Fruit fly (Drosophila melanogaster) whole organism, embryonic: ENCODE data around the gene CG13667.

ENCODE experiments used
- Ada2b ChIP-seq: fragments of 200-800 bp; sonication (Bioruptor generic); IDR thresholded peaks from 2 replicates; pipeline ENCODE4 v1.3.6; 2022; ENCODE audit warnings: missing biosample characterization, missing genetic modification characterization
- Adf1 ChIP-seq: fragments of 200-800 bp; sonication (Bioruptor generic); IDR thresholded peaks from 2 replicates; pipeline ENCODE4 v1.3.6; 2022; ENCODE audit warnings: missing biosample characterization, missing genetic modification characterization
- C15 ChIP-seq: fragments of 200-800 bp; sonication (Bioruptor generic); IDR thresholded peaks from 3 replicates; pipeline ENCODE4 v1.3.6; 2022; ENCODE audit warnings: missing biosample characterization, missing genetic modification characterization
- CG10267 ChIP-seq: fragments of 200-800 bp; sonication (Bioruptor generic); optimal IDR thresholded peaks from 2 replicates; lab custom pipeline; 2018; ENCODE audit warnings: missing biosample characterization, mild to moderate bottlenecking, missing genetic modification characterization, moderate library complexity
- CG10979 ChIP-seq: fragments of 200-800 bp; sonication (Bioruptor generic); optimal IDR thresholded peaks from 2 replicates; lab custom pipeline; 2018; ENCODE audit warnings: missing biosample characterization, mild to moderate bottlenecking, missing genetic modification characterization, moderate library complexity
- CG11247 ChIP-seq: fragments of 200-800 bp; sonication (Bioruptor generic); IDR thresholded peaks from 2 replicates; pipeline ENCODE4 v1.3.6; 2022; ENCODE audit warnings: missing biosample characterization, missing genetic modification characterization
- CG11696 ChIP-seq: fragments of 200-800 bp; sonication (Bioruptor generic); IDR thresholded peaks from 2 replicates; pipeline ENCODE4 v1.3.6; 2022; ENCODE audit warnings: missing biosample characterization, missing genetic modification characterization
- CG12104 ChIP-seq: fragments of 200-800 bp; sonication (Bioruptor generic); optimal IDR thresholded peaks from 3 replicates; lab custom pipeline; 2016; ENCODE audit warnings: missing biosample characterization, missing genetic modification characterization
- CG1233 ChIP-seq: fragments of 200-800 bp; sonication (Bioruptor generic); optimal IDR thresholded peaks from 4 replicates; lab custom pipeline; 2018; ENCODE audit warnings: missing biosample characterization, mild to moderate bottlenecking, missing genetic modification characterization
- CG13123 ChIP-seq: fragments of 200-800 bp; sonication (Bioruptor generic); optimal IDR thresholded peaks from 2 replicates; lab custom pipeline; 2016; ENCODE audit warnings: missing biosample characterization, missing genetic modification characterization
- CG15514 ChIP-seq: fragments of 200-800 bp; sonication (Bioruptor generic); optimal IDR thresholded peaks from 3 replicates; lab custom pipeline; 2017; ENCODE audit warnings: missing biosample characterization, missing genetic modification characterization, mild to moderate bottlenecking, moderate library complexity, missing genetic modification reagents
- CG2889 ChIP-seq: fragments of 200-800 bp; sonication (Bioruptor generic); IDR thresholded peaks from 3 replicates; pipeline ENCODE4 v1.3.6; 2022; ENCODE audit warnings: missing biosample characterization, missing genetic modification characterization
- CG30403 ChIP-seq: fragments of 200-800 bp; sonication (Bioruptor generic); optimal IDR thresholded peaks from 3 replicates; lab custom pipeline; 2016; ENCODE audit warnings: missing biosample characterization, missing genetic modification characterization
- CG31365 ChIP-seq: fragments of 200-800 bp; sonication (Bioruptor generic); optimal IDR thresholded peaks from 2 replicates; lab custom pipeline; 2018; ENCODE audit warnings: missing biosample characterization, mild to moderate bottlenecking, missing genetic modification characterization
- CG3163 ChIP-seq: fragments of 200-800 bp; sonication (Bioruptor generic); optimal IDR thresholded peaks from 3 replicates; lab custom pipeline; 2016; ENCODE audit warnings: missing biosample characterization, missing genetic modification characterization
- CG33213 ChIP-seq: fragments of 200-800 bp; sonication (Bioruptor generic); optimal IDR thresholded peaks from 3 replicates; lab custom pipeline; 2016; ENCODE audit warnings: missing biosample characterization, missing genetic modification characterization
- CG34422 ChIP-seq: fragments of 200-800 bp; sonication (Bioruptor generic); IDR thresholded peaks from 3 replicates; pipeline ENCODE4 v1.3.6; 2022; ENCODE audit warnings: missing biosample characterization, missing genetic modification characterization
- CG4404 ChIP-seq: fragments of 200-800 bp; sonication (Bioruptor generic); IDR thresholded peaks from 2 replicates; pipeline ENCODE4 v1.3.6; 2022; ENCODE audit warnings: missing biosample characterization, missing genetic modification characterization
- CG5245 ChIP-seq: fragments of 200-800 bp; sonication (Bioruptor generic); optimal IDR thresholded peaks from 3 replicates; lab custom pipeline; 2016; ENCODE audit warnings: missing biosample characterization, missing genetic modification characterization
- CG6813 ChIP-seq: fragments of 200-800 bp; sonication (Bioruptor generic); optimal IDR thresholded peaks from 2 replicates; lab custom pipeline; 2017; ENCODE audit warnings: missing biosample characterization, missing genetic modification characterization, mild to moderate bottlenecking, moderate library complexity, missing genetic modification reagents
- CG9437 ChIP-seq: fragments of 200-800 bp; sonication (Bioruptor generic); optimal IDR thresholded peaks from 2 replicates; lab custom pipeline; 2018; ENCODE audit warnings: missing biosample characterization, mild to moderate bottlenecking, missing genetic modification characterization
- CG9876 ChIP-seq: fragments of 200-800 bp; sonication (Bioruptor generic); optimal IDR thresholded peaks from 2 replicates; lab custom pipeline; 2016; ENCODE audit warnings: missing biosample characterization, missing genetic modification characterization
- CHES-1-like ChIP-seq: fragments of 200-800 bp; sonication (Bioruptor generic); optimal IDR thresholded peaks from 2 replicates; lab custom pipeline; 2016; ENCODE audit warnings: missing biosample characterization, missing genetic modification characterization
- Deaf1 ChIP-seq: fragments of 200-800 bp; optimal IDR thresholded peaks from 3 replicates; lab custom pipeline; 2019; ENCODE audit warnings: missing biosample characterization, mild to moderate bottlenecking, missing genetic modification characterization, moderate library complexity
- Dfd ChIP-seq, 2 experiments: fragments of >200 bp; optimal IDR thresholded peaks; 2 replicates each; lab custom pipeline; 2017; ENCODE audit warnings: missing biosample characterization in 2 of 2, missing genetic modification characterization in 2 of 2
- Med ChIP-seq: fragments of 200-800 bp; sonication (Bioruptor generic); peaks from one replicate; lab custom pipeline; 2016; ENCODE audit warnings: missing biosample characterization, missing genetic modification characterization, mild to moderate bottlenecking, inconsistent platforms, moderate library complexity
- Oli ChIP-seq: fragments of 200-800 bp; sonication (Bioruptor generic); optimal IDR thresholded peaks from 2 replicates; lab custom pipeline; 2018; ENCODE audit warnings: missing biosample characterization, mild to moderate bottlenecking, missing genetic modification characterization, moderate library complexity
- Sox100B ChIP-seq: fragments of 200-800 bp; sonication (Bioruptor generic); optimal IDR thresholded peaks from 3 replicates; lab custom pipeline; 2018; ENCODE audit warnings: missing biosample characterization, mild to moderate bottlenecking, missing genetic modification characterization
- Trl ChIP-seq, 3 experiments: fragments of >200 bp in 2 of 3; fragments of 200-800 bp in 1 of 3; sonication (Bioruptor generic) in 1 of 3; optimal IDR thresholded peaks; 2 replicates in 1 of 3; 3 replicates in 2 of 3; lab custom pipeline; 2016 to 2017; ENCODE audit warnings: missing biosample characterization in 1 of 3, missing genetic modification characterization in 1 of 3
- az2 ChIP-seq: fragments of 200-800 bp; sonication (Bioruptor generic); optimal IDR thresholded peaks from 3 replicates; lab custom pipeline; 2016; ENCODE audit warnings: missing biosample characterization, missing genetic modification characterization
- bowl ChIP-seq: fragments of 200-800 bp; sonication (Bioruptor generic); IDR thresholded peaks from 2 replicates; pipeline ENCODE4 v1.3.6; 2022; ENCODE audit warnings: missing biosample characterization, missing genetic modification characterization
- bsh ChIP-seq, 2 experiments: fragments of 200-800 bp; sonication (Bioruptor generic); optimal IDR thresholded peaks; 2 replicates each; lab custom pipeline; 2017 to 2018; ENCODE audit warnings: mild to moderate bottlenecking in 2 of 2, missing biosample characterization in 2 of 2, missing genetic modification characterization in 2 of 2, moderate library complexity in 1 of 2
- corto ChIP-seq: fragments of 200-800 bp; sonication (Bioruptor generic); optimal IDR thresholded peaks from 2 replicates; lab custom pipeline; 2016; ENCODE audit warnings: missing biosample characterization, mild to moderate bottlenecking, missing genetic modification characterization, moderate library complexity
- croc ChIP-seq: fragments of 200-800 bp; sonication (Bioruptor generic); conservative IDR thresholded peaks from 3 replicates; pipeline ENCODE4 v1.3.6; 2022; ENCODE audit warnings: missing biosample characterization, missing genetic modification characterization
- crol ChIP-seq: fragments of 200-800 bp; sonication (Bioruptor generic); IDR thresholded peaks from 2 replicates; pipeline ENCODE4 v1.3.6; 2022; ENCODE audit warnings: missing biosample characterization, missing genetic modification characterization
- esg ChIP-seq: fragments of 200-800 bp; sonication (Bioruptor generic); conservative IDR thresholded peaks from 2 replicates; pipeline ENCODE4 v1.3.6; 2022; ENCODE audit warnings: missing biosample characterization, missing genetic modification characterization
- exex ChIP-seq: fragments of 200-800 bp; sonication (Bioruptor generic); optimal IDR thresholded peaks from 4 replicates; lab custom pipeline; 2018; ENCODE audit warnings: missing biosample characterization, mild to moderate bottlenecking, missing genetic modification characterization, moderate library complexity
- fd64A ChIP-seq: fragments of 200-800 bp; sonication (Bioruptor generic); optimal IDR thresholded peaks from 3 replicates; lab custom pipeline; 2018; ENCODE audit warnings: missing biosample characterization, mild to moderate bottlenecking, missing genetic modification characterization
- insv ChIP-seq, 2 experiments: fragments of 200-800 bp; sonication (Bioruptor generic); optimal IDR thresholded peaks; 3 replicates each; lab custom pipeline; 2016 to 2018; ENCODE audit warnings: missing biosample characterization in 2 of 2, missing genetic modification characterization in 2 of 2
- inv ChIP-seq: fragments of 200-800 bp; sonication (Bioruptor generic); IDR thresholded peaks from 2 replicates; pipeline ENCODE4 v1.3.6; 2022; ENCODE audit warnings: missing biosample characterization, missing genetic modification characterization; ENCODE audit not compliant: partially characterized antibody
- jigr1 ChIP-seq: fragments of 200-800 bp; sonication (Bioruptor generic); IDR thresholded peaks from 3 replicates; pipeline ENCODE4 v1.3.6; 2022; ENCODE audit warnings: missing biosample characterization, missing genetic modification characterization
- jing ChIP-seq: fragments of 200-800 bp; sonication (Bioruptor generic); optimal IDR thresholded peaks from 2 replicates; lab custom pipeline; 2018; ENCODE audit warnings: missing biosample characterization, mild to moderate bottlenecking, missing genetic modification characterization
- kay ChIP-seq: fragments of 200-800 bp; sonication (Bioruptor generic); optimal IDR thresholded peaks from 2 replicates; lab custom pipeline; 2016; ENCODE audit warnings: missing biosample characterization, missing genetic modification characterization
- lola ChIP-seq, 3 experiments: fragments of >200 bp in 2 of 3; fragments of 200-800 bp in 1 of 3; sonication (Bioruptor generic) in 1 of 3; optimal IDR thresholded peaks; 2 replicates each; lab custom pipeline; 2017 to 2019; ENCODE audit warnings: missing biosample characterization in 3 of 3, missing genetic modification characterization in 3 of 3, mild to moderate bottlenecking in 1 of 3, moderate library complexity in 1 of 3
- nmo ChIP-seq: fragments of 200-800 bp; sonication (Bioruptor generic); optimal IDR thresholded peaks from 2 replicates; lab custom pipeline; 2018; ENCODE audit warnings: missing biosample characterization, mild to moderate bottlenecking, missing genetic modification characterization, moderate library complexity
- pho ChIP-seq: fragments of 200-800 bp; sonication (Bioruptor generic); optimal IDR thresholded peaks from 2 replicates; lab custom pipeline; 2016; ENCODE audit warnings: missing biosample characterization, missing genetic modification characterization
- pnt ChIP-seq: fragments of 200-800 bp; sonication (Bioruptor generic); optimal IDR thresholded peaks from 3 replicates; lab custom pipeline; 2016; ENCODE audit warnings: missing biosample characterization, missing genetic modification characterization
- repo ChIP-seq: fragments of 200-800 bp; sonication (Bioruptor generic); optimal IDR thresholded peaks from 2 replicates; lab custom pipeline; 2016; ENCODE audit warnings: missing biosample characterization, missing genetic modification characterization
- sc ChIP-seq, 3 experiments: fragments of >200 bp in 2 of 3; fragments of 200-800 bp in 1 of 3; sonication (Bioruptor generic) in 1 of 3; optimal IDR thresholded peaks; 2 replicates in 2 of 3; 3 replicates in 1 of 3; lab custom pipeline; 2017; ENCODE audit warnings: mild to moderate bottlenecking in 1 of 3, missing biosample characterization in 1 of 3, missing genetic modification characterization in 1 of 3, missing genetic modification reagents in 1 of 3
- stwl ChIP-seq: fragments of 200-800 bp; sonication (Bioruptor generic); optimal IDR thresholded peaks from 3 replicates; lab custom pipeline; 2018; ENCODE audit warnings: missing biosample characterization, mild to moderate bottlenecking, missing genetic modification characterization, moderate library complexity

CG13667 gene

DNA sequence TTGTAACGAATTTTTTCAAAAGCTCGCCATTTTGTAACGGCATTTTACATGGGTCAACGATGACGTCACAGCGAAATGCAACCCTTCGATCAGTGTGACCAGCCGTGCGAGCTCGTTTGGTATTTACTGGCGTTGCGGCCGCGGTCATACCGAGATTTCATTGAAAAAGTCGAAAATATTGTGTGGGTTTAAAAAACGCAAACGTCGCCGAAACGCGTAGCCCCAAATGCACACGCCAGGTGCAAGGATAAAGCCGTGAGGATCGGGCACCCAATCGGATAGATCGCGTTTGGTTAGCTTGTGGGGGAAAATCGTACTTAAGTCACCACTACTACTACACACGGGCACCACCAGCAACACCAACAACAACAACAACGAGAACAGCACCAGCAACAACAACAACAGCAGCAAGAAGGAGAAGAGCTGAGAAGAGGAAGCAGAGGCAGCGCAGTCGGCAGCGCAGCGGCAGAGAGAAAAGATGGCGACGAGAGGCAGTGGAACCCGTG lies 19.6 kb downstream of the CG13667 start, which contains the start of gene Cbl (continued):
- no peak for TF ChIP-seq Oli (tag; lab: Kevin White, UChicago)
- no peak for TF ChIP-seq exex
- peak; percentile 26 for TF ChIP-seq repo
- no peak for TF ChIP-seq CG15514 (GFP tag; lab: Kevin White, UChicago)
- TF ChIP-seq CG10267 = peak; percentile 73
- peak in 1 of 2 experiments; percentile 23 for TF ChIP-seq insv (GFP tag; optimal IDR thresholded peaks at IDR 0.05; lab: Kevin White, UChicago)
- TF ChIP-seq Deaf1 (tag; lab: Kevin White, UChicago) = no peak
- no peak for TF ChIP-seq CG30403 (GFP tag; lab: Kevin White, UChicago)
- no peak for TF ChIP-seq CG2889 (GFP tag; lab: Robert Waterston, UW)
- peak; percentile 84 for TF ChIP-seq Med
- no peak for TF ChIP-seq CG5245 (GFP tag; lab: Kevin White, UChicago)
- TF ChIP-seq az2 (GFP tag; lab: Kevin White, UChicago) = no peak
- no peak for TF ChIP-seq CG10979 (tag; lab: Kevin White, UChicago)
- no peak for TF ChIP-seq corto
- TF ChIP-seq bowl = no peak
- TF ChIP-seq nmo (GFP tag; lab: Kevin White, UChicago) = no peak
- TF ChIP-seq CG9437 (GFP tag; lab: Kevin White, UChicago) = no peak
- TF ChIP-seq kay (GFP tag; lab: Kevin White, UChicago) = peak; percentile 65
- no peak for TF ChIP-seq pnt (GFP tag; lab: Kevin White, UChicago)
- no peak for TF ChIP-seq croc (GFP tag; lab: Robert Waterston, UW)
- TF ChIP-seq C15 (GFP tag; lab: Robert Waterston, UW) = no peak
- TF ChIP-seq Adf1 (GFP tag; lab: Robert Waterston, UW) = peak; percentile 99
- TF ChIP-seq CG1233 (GFP tag; lab: Kevin White, UChicago) = no peak
- TF ChIP-seq Trl (optimal IDR thresholded peaks at IDR 0.05; lab: Kevin White, UChicago) = no peak
- no peak for TF ChIP-seq Trl (GFP tag; optimal IDR thresholded peaks at IDR 0.05; lab: Kevin White, UChicago)
- no peak for TF ChIP-seq sc (optimal IDR thresholded peaks at IDR 0.05; lab: Kevin White, UChicago)
- no peak for TF ChIP-seq sc (GFP tag; optimal IDR thresholded peaks at IDR 0.05; lab: Kevin White, UChicago)
- TF ChIP-seq lola (GFP tag; optimal IDR thresholded peaks at IDR 0.05; lab: Kevin White, UChicago) = no peak
- peak in 1 of 2 experiments; percentile 26 for TF ChIP-seq bsh (GFP tag; optimal IDR thresholded peaks at IDR 0.05; lab: Kevin White, UChicago)
- no peak for TF ChIP-seq Sox100B
- TF ChIP-seq stwl (tag; lab: Kevin White, UChicago) = peak; percentile 67
- no peak for TF ChIP-seq CG6813
- no peak for TF ChIP-seq CG9876 (GFP tag; lab: Kevin White, UChicago)
- TF ChIP-seq CG12104 = peak; percentile 29
- TF ChIP-seq CG3163 = no peak
- TF ChIP-seq CG4404 = no peak
- TF ChIP-seq CG13123 (GFP tag; lab: Kevin White, UChicago) = no peak
- no peak for TF ChIP-seq CG11696 (GFP tag; lab: Robert Waterston, UW)
- TF ChIP-seq crol (GFP tag; lab: Robert Waterston, UW) = peak; percentile 72
- no peak for TF ChIP-seq Ada2b (GFP tag; lab: Robert Waterston, UW)
- TF ChIP-seq jigr1 (GFP tag; lab: Robert Waterston, UW) = no peak
- TF ChIP-seq CG33213 (GFP tag; lab: Kevin White, UChicago) = peak; percentile 68
- TF ChIP-seq CG34422 (GFP tag; lab: Robert Waterston, UW) = peak; percentile 76; the same call in 1 of the 3 replicates
- TF ChIP-seq jing (GFP tag; lab: Kevin White, UChicago) = no peak
- TF ChIP-seq CG11247 (GFP tag; lab: Robert Waterston, UW) = no peak
- peak; percentile 1 for TF ChIP-seq fd64A
- TF ChIP-seq CHES-1-like (GFP tag; lab: Kevin White, UChicago) = peak; percentile 25
- TF ChIP-seq esg (GFP tag; lab: Robert Waterston, UW) = no peak
- no peak for TF ChIP-seq Dfd (GFP tag; optimal IDR thresholded peaks at IDR 0.05; lab: Kevin White, UChicago)
- TF ChIP-seq pho (GFP tag; lab: Kevin White, UChicago) = no peak
- peak; percentile 12 for TF ChIP-seq CG31365 (tag; lab: Kevin White, UChicago)
- TF ChIP-seq inv = no peak
